Worm (Caenorhabditis elegans) whole organism, late embryonic: ENCODE measurements around the gene srsx-5.

Source experiments
- C08G9.2 ChIP-seq: sonication (generic microtip); optimal IDR thresholded peaks from 2 replicates; lab custom pipeline; 2016; ENCODE audit warnings: mild to moderate bottlenecking, missing genetic modification characterization, moderate library complexity, missing compliant biosample characterization
- C38D4.7 ChIP-seq: fragments of 200-800 bp; sonication (Bioruptor generic); optimal IDR thresholded peaks from 2 replicates; lab custom pipeline; 2018; ENCODE audit warnings: mild to moderate bottlenecking, missing genetic modification characterization, moderate library complexity, missing compliant biosample characterization
- K09A11.1 ChIP-seq: sonication (generic microtip); optimal IDR thresholded peaks from 2 replicates; lab custom pipeline; 2017; ENCODE audit warnings: antibody characterized with exemption, mild to moderate bottlenecking, missing genetic modification characterization, missing compliant biosample characterization; ENCODE audit not compliant: insufficient read depth
- Y22D7AL.16 ChIP-seq: sonication (generic microtip); optimal IDR thresholded peaks from 2 replicates; lab custom pipeline; 2016; ENCODE audit warnings: missing genetic modification characterization, missing compliant biosample characterization
- ahr-1 ChIP-seq: sonication (generic microtip); optimal IDR thresholded peaks from 2 replicates; lab custom pipeline; 2016; ENCODE audit warnings: missing genetic modification characterization, missing compliant biosample characterization
- ama-1 ChIP-seq: fragments of 150-350 bp; optimal IDR thresholded peaks from 2 replicates; lab custom pipeline; 2014
- ceh-22 ChIP-seq: sonication (generic microtip); optimal IDR thresholded peaks from 2 replicates; lab custom pipeline; 2017; ENCODE audit warnings: missing biosample characterization, missing genetic modification characterization
- ceh-24 ChIP-seq: sonication (generic microtip); optimal IDR thresholded peaks from 2 replicates; lab custom pipeline; 2016; ENCODE audit warnings: mild to moderate bottlenecking, missing genetic modification characterization, missing compliant biosample characterization
- ceh-31 ChIP-seq: sonication (generic microtip); optimal IDR thresholded peaks from 2 replicates; lab custom pipeline; 2016; ENCODE audit warnings: missing genetic modification characterization, missing compliant biosample characterization
- che-1 ChIP-seq: sonication (generic microtip); optimal IDR thresholded peaks from 2 replicates; lab custom pipeline; 2016; ENCODE audit warnings: mild to moderate bottlenecking, missing genetic modification characterization, missing compliant biosample characterization
- elt-2 ChIP-seq: sonication (generic microtip); optimal IDR thresholded peaks from 2 replicates; lab custom pipeline; 2016; ENCODE audit warnings: missing genetic modification reagents, missing genetic modification characterization, missing compliant biosample characterization
- elt-4 ChIP-seq: sonication (generic microtip); optimal IDR thresholded peaks from 2 replicates; lab custom pipeline; 2016; ENCODE audit warnings: missing genetic modification characterization, missing compliant biosample characterization
- fax-1 ChIP-seq: sonication (generic microtip); optimal IDR thresholded peaks from 2 replicates; lab custom pipeline; 2016; ENCODE audit warnings: missing genotype, missing genetic modification characterization, missing compliant biosample characterization
- fkh-10 ChIP-seq: fragments of 150-350 bp; optimal IDR thresholded peaks from 2 replicates; lab custom pipeline; 2014; ENCODE audit warnings: missing biosample characterization, missing genetic modification reagents, missing genetic modification characterization
- gmeb-2 ChIP-seq: sonication (generic microtip); optimal IDR thresholded peaks from 2 replicates; lab custom pipeline; 2016; ENCODE audit warnings: missing genetic modification characterization, inconsistent platforms, missing compliant biosample characterization
- hlh-13 ChIP-seq: fragments of 200-800 bp; sonication (Bioruptor generic); optimal IDR thresholded peaks from 2 replicates; lab custom pipeline; 2018; ENCODE audit warnings: mild to moderate bottlenecking, missing genetic modification characterization, missing compliant biosample characterization
- hlh-15 ChIP-seq: sonication (generic microtip); optimal IDR thresholded peaks from 2 replicates; lab custom pipeline; 2016; ENCODE audit warnings: missing genetic modification characterization, missing compliant biosample characterization
- hlh-30 ChIP-seq: sonication (generic microtip); optimal IDR thresholded peaks from 2 replicates; lab custom pipeline; 2017; ENCODE audit warnings: antibody characterized with exemption, missing genetic modification characterization, missing compliant biosample characterization; ENCODE audit not compliant: insufficient read depth
- hlh-6 ChIP-seq: sonication (generic microtip); optimal IDR thresholded peaks from 2 replicates; lab custom pipeline; 2016; ENCODE audit warnings: missing genotype, missing genetic modification characterization, missing compliant biosample characterization
- hlh-8 ChIP-seq: sonication (generic microtip); optimal IDR thresholded peaks from 2 replicates; lab custom pipeline; 2016; ENCODE audit warnings: missing genotype, missing genetic modification characterization, missing compliant biosample characterization
- lim-6 ChIP-seq: sonication (generic microtip); optimal IDR thresholded peaks from 2 replicates; lab custom pipeline; 2016; ENCODE audit warnings: missing genetic modification characterization, missing compliant biosample characterization
- lin-11 ChIP-seq: fragments of 200-800 bp; sonication (Bioruptor generic); optimal IDR thresholded peaks from 2 replicates; lab custom pipeline; 2018; ENCODE audit warnings: mild to moderate bottlenecking, missing genetic modification characterization, missing compliant biosample characterization
- madf-2 ChIP-seq: sonication (generic microtip); optimal IDR thresholded peaks from 2 replicates; lab custom pipeline; 2017; ENCODE audit warnings: missing genetic modification characterization, missing compliant biosample characterization
- mec-3 ChIP-seq: sonication (generic microtip); optimal IDR thresholded peaks from 2 replicates; lab custom pipeline; 2016; ENCODE audit warnings: borderline replicate concordance, missing genetic modification characterization, missing compliant biosample characterization
- nhr-11 ChIP-seq: fragments of 150-350 bp; optimal IDR thresholded peaks from 2 replicates; lab custom pipeline; 2014; ENCODE audit warnings: missing biosample characterization, missing genetic modification characterization
- nhr-232 ChIP-seq: sonication (generic microtip); optimal IDR thresholded peaks from 2 replicates; lab custom pipeline; 2016; ENCODE audit warnings: missing genetic modification characterization, missing compliant biosample characterization
- npax-4 ChIP-seq: sonication (generic microtip); optimal IDR thresholded peaks from 2 replicates; lab custom pipeline; 2016; ENCODE audit warnings: missing genetic modification characterization, missing compliant biosample characterization
- odd-2 ChIP-seq: sonication (generic microtip); optimal IDR thresholded peaks from 2 replicates; lab custom pipeline; 2017; ENCODE audit warnings: antibody characterized with exemption, mild to moderate bottlenecking, missing genetic modification characterization, missing compliant biosample characterization
- pat-9 ChIP-seq: fragments of 200-800 bp; sonication (Bioruptor generic); optimal IDR thresholded peaks from 2 replicates; lab custom pipeline; 2018; ENCODE audit warnings: mild to moderate bottlenecking, missing genetic modification characterization, moderate library complexity, missing compliant biosample characterization
- pha-2 ChIP-seq: sonication (generic microtip); optimal IDR thresholded peaks from 2 replicates; lab custom pipeline; 2017; ENCODE audit warnings: mild to moderate bottlenecking, missing genetic modification characterization, missing compliant biosample characterization
- pha-4 ChIP-seq: fragments of 150-350 bp; optimal IDR thresholded peaks from 2 replicates; lab custom pipeline; 2018; ENCODE audit warnings: missing biosample characterization, missing genetic modification reagents, missing genetic modification characterization
- pros-1 ChIP-seq: fragments of 150-350 bp; optimal IDR thresholded peaks from 2 replicates; lab custom pipeline; 2014; ENCODE audit warnings: missing biosample characterization, missing genetic modification reagents, missing genetic modification characterization
- ref-2 ChIP-seq: sonication (generic microtip); optimal IDR thresholded peaks from 2 replicates; lab custom pipeline; 2016; ENCODE audit warnings: missing genetic modification characterization, missing compliant biosample characterization
- rnt-1 ChIP-seq: sonication (generic microtip); optimal IDR thresholded peaks from 2 replicates; lab custom pipeline; 2016; ENCODE audit warnings: missing genetic modification characterization, missing compliant biosample characterization
- sdc-2 ChIP-seq: sonication (generic microtip); optimal IDR thresholded peaks from 2 replicates; lab custom pipeline; 2016; ENCODE audit warnings: missing genotype, missing genetic modification characterization, missing compliant biosample characterization
- sox-2 ChIP-seq: fragments of 200-800 bp; sonication (Bioruptor generic); IDR thresholded peaks from 2 replicates; pipeline ENCODE4 v1.3.6; 2022; ENCODE audit warnings: missing genetic modification reagents, missing genetic modification characterization, missing compliant biosample characterization
- sox-4 ChIP-seq: sonication (generic microtip); optimal IDR thresholded peaks from 2 replicates; lab custom pipeline; 2017; ENCODE audit warnings: mild to moderate bottlenecking, missing genetic modification characterization, inconsistent platforms, missing compliant biosample characterization
- tbx-2 ChIP-seq: sonication (generic microtip); optimal IDR thresholded peaks from 2 replicates; lab custom pipeline; 2016; ENCODE audit warnings: missing genetic modification characterization, missing compliant biosample characterization
- tbx-7 ChIP-seq: sonication (generic microtip); optimal IDR thresholded peaks from 2 replicates; lab custom pipeline; 2016; ENCODE audit warnings: missing genotype, missing genetic modification characterization, missing compliant biosample characterization
- ttx-3 ChIP-seq: sonication (generic microtip); optimal IDR thresholded peaks from 2 replicates; lab custom pipeline; 2016; ENCODE audit warnings: missing genetic modification reagents, missing genetic modification characterization, missing compliant biosample characterization
- unc-42 ChIP-seq: sonication (generic microtip); optimal IDR thresholded peaks from 2 replicates; lab custom pipeline; 2016; ENCODE audit warnings: missing genotype, missing genetic modification characterization, missing compliant biosample characterization
- unc-55 ChIP-seq: sonication (generic microtip); optimal IDR thresholded peaks from 2 replicates; lab custom pipeline; 2017; ENCODE audit warnings: missing biosample characterization, missing genetic modification reagents, missing genetic modification characterization
- zip-5 ChIP-seq: sonication (generic microtip); optimal IDR thresholded peaks from 2 replicates; lab custom pipeline; 2016; ENCODE audit warnings: missing genetic modification characterization, missing compliant biosample characterization
- ztf-16 ChIP-seq: sonication (generic microtip); optimal IDR thresholded peaks from 2 replicates; lab custom pipeline; 2017; ENCODE audit warnings: missing genetic modification characterization, missing compliant biosample characterization

The srsx-5 gene

ce11 chrV:7943568-7943967 lies 14.8 kb downstream of the srsx-5 start, which contains the start of gene Y97E10B.1:
Gene Y97E10B.1 (plus strand): TSS chrV:7943868.
- no peak for TF ChIP-seq K09A11.1
- no peak for TF ChIP-seq hlh-30 (tag; lab: Kevin White, UChicago)
- no peak for TF ChIP-seq nhr-11 (tag; lab: Kevin White, UChicago)
- TF ChIP-seq ttx-3, result no peak
- TF ChIP-seq lin-11 (tag; lab: Kevin White, UChicago), result no peak
- no peak for TF ChIP-seq unc-55 (GFP tag; lab: Kevin White, UChicago)
- TF ChIP-seq che-1, result no peak
- no peak for TF ChIP-seq fax-1
- TF ChIP-seq elt-2 (tag; lab: Kevin White, UChicago), result no peak
- no peak for TF ChIP-seq hlh-15
- no peak for TF ChIP-seq mec-3 (tag; lab: Kevin White, UChicago)
- no peak for TF ChIP-seq madf-2 (tag; lab: Kevin White, UChicago)
- TF ChIP-seq ztf-16 (tag; lab: Kevin White, UChicago), result no peak
- TF ChIP-seq pros-1, result no peak
- no peak for TF ChIP-seq ama-1 (lab: Kevin White, UChicago)

ce11 chrV:7946229-7946628 lies 17.5 kb downstream of the srsx-5 start:
- TF ChIP-seq fkh-10 (GFP tag; lab: Kevin White, UChicago), result no peak
- no peak for TF ChIP-seq zip-5
- TF ChIP-seq ceh-22 (tag; lab: Kevin White, UChicago), result no peak
- TF ChIP-seq rnt-1 (tag; lab: Kevin White, UChicago), result no peak
- TF ChIP-seq npax-4, result no peak
- TF ChIP-seq che-1, result no peak
- no peak for TF ChIP-seq elt-4 (tag; lab: Kevin White, UChicago)
- TF ChIP-seq tbx-7 (tag; lab: Kevin White, UChicago), result no peak
- TF ChIP-seq hlh-8 (tag; lab: Kevin White, UChicago), result no peak
- no peak for TF ChIP-seq C08G9.2 (tag; lab: Kevin White, UChicago)
- TF ChIP-seq hlh-13 (GFP tag; lab: Kevin White, UChicago), result no peak
- no peak for TF ChIP-seq sdc-2 (tag; lab: Kevin White, UChicago)
- TF ChIP-seq tbx-2 (tag; lab: Kevin White, UChicago), result no peak
- no peak for TF ChIP-seq nhr-232
- TF ChIP-seq pha-4 (tag; lab: Kevin White, UChicago), result no peak
- no peak for TF ChIP-seq unc-42 (tag; lab: Kevin White, UChicago)

- TF ChIP-seq odd-2 (tag; lab: Kevin White, UChicago), result no peak
- TF ChIP-seq ceh-31 (tag; lab: Kevin White, UChicago), result no peak
- no peak for TF ChIP-seq ref-2
- no peak for TF ChIP-seq sox-4
- TF ChIP-seq ztf-16 (tag; lab: Kevin White, UChicago), result no peak
- TF ChIP-seq elt-4 (tag; lab: Kevin White, UChicago), result no peak
- no peak for TF ChIP-seq ahr-1 (tag; lab: Kevin White, UChicago)
- TF ChIP-seq sox-2 (GFP tag; lab: Robert Waterston, UW), result no peak
- TF ChIP-seq hlh-6 (tag; lab: Kevin White, UChicago), result no peak
- no peak for TF ChIP-seq npax-4
- TF ChIP-seq ceh-24 (tag; lab: Kevin White, UChicago), result no peak
- no peak for TF ChIP-seq pat-9 (tag; lab: Kevin White, UChicago)
- TF ChIP-seq hlh-8 (tag; lab: Kevin White, UChicago), result no peak
These were observed 24.1 kb downstream of the srsx-5 start, which contains the start of gene clec-216 for ce11 chrV:7952855-7953254. Gene clec-216 (minus strand): TSS chrV:7952955.

ce11 chrV:7954552-7954951 lies 25.8 kb downstream of the srsx-5 start, which contains the start of gene F26D11.13:
Gene F26D11.13 (minus strand): TSS chrV:7954652.
- no peak for TF ChIP-seq sdc-2 (tag; lab: Kevin White, UChicago)
- no peak for TF ChIP-seq lim-6 (tag; lab: Kevin White, UChicago)
- no peak for TF ChIP-seq C38D4.7 (GFP tag; lab: Kevin White, UChicago)
- no peak for TF ChIP-seq pha-2 (tag; lab: Kevin White, UChicago)
- no peak for TF ChIP-seq Y22D7AL.16
- no peak for TF ChIP-seq gmeb-2 (tag; lab: Kevin White, UChicago)
- no peak for TF ChIP-seq fax-1
- TF ChIP-seq unc-55 (GFP tag; lab: Kevin White, UChicago), result no peak
